Fruit fly (Drosophila melanogaster): Measurements from ENCODE around the gene Ctps.
A peak's percentile ranks its signal among the peaks of the same experiment; 100 is the strongest.

Ctps gene

dm6 chr3L:15125077-15125652 lies 27.5 kb downstream of the Ctps start, which contains the start of gene CG16959 (continued):
- TF ChIP-seq CG1602 (GFP tag; optimal IDR thresholded peaks at IDR 0.05) = no peak
- TF ChIP-seq CG12391 (tag; optimal IDR thresholded peaks at IDR 0.05) = no peak
- no peak for TF ChIP-seq tgo (GFP tag; IDR thresholded peaks at IDR 0.05)
- no peak for TF ChIP-seq CG8478 (optimal IDR thresholded peaks at IDR 0.05)
- TF ChIP-seq jumu (GFP tag; optimal IDR thresholded peaks at IDR 0.05) = no peak
- no peak for TF ChIP-seq CG10543 (GFP tag; optimal IDR thresholded peaks at IDR 0.05)
- no peak for TF ChIP-seq Dip3 (GFP tag; optimal IDR thresholded peaks at IDR 0.05)
- TF ChIP-seq Vsx1 (GFP tag; optimal IDR thresholded peaks at IDR 0.05) = no peak
- peak; percentile 11 for TF ChIP-seq pb (GFP tag; optimal IDR thresholded peaks at IDR 0.05)
- TF ChIP-seq CG34224 (GFP tag; IDR thresholded peaks at IDR 0.05; ENCODE audit: partially characterized antibody) = peak; percentile 30; the same call in 1 of the 3 replicates
- TF ChIP-seq Med (GFP tag) = no peak
- no peak for TF ChIP-seq eyg (GFP tag; optimal IDR thresholded peaks at IDR 0.05)
- no peak for TF ChIP-seq Xrp1 (GFP tag; IDR thresholded peaks at IDR 0.05)
- TF ChIP-seq klu (GFP tag; IDR thresholded peaks at IDR 0.05) = no peak
- no peak for TF ChIP-seq Ets65A (GFP tag)
- no peak for TF ChIP-seq Bteb2 (GFP tag; optimal IDR thresholded peaks at IDR 0.05)
- TF ChIP-seq CG14050 (GFP tag; IDR thresholded peaks at IDR 0.05) = no peak
- no peak for TF ChIP-seq sima (GFP tag; optimal IDR thresholded peaks at IDR 0.05)
- no peak for TF ChIP-seq fru (optimal IDR thresholded peaks at IDR 0.05)
- TF ChIP-seq CG7839 (tag; optimal IDR thresholded peaks at IDR 0.05) = no peak
- 0 out of 2 replicates have a peak, but pooled peaks have one; percentile 2 for TF ChIP-seq NFAT (GFP tag; IDR thresholded peaks at IDR 0.05)
- no peak for TF ChIP-seq tna (GFP tag; IDR thresholded peaks at IDR 0.05; ENCODE audit: partially characterized antibody)
- 0 out of 3 replicates have a peak, but pooled peaks have one; percentile 35 for TF ChIP-seq Opbp (GFP tag; IDR thresholded peaks at IDR 0.05; ENCODE audit: partially characterized antibody)
- TF ChIP-seq CG2129 (GFP tag; IDR thresholded peaks at IDR 0.05; ENCODE audit: partially characterized antibody) = no peak
- no peak for TF ChIP-seq ems (GFP tag; optimal IDR thresholded peaks at IDR 0.05)
- no peak for TF ChIP-seq HHEX (GFP tag; optimal IDR thresholded peaks at IDR 0.05)
- TF ChIP-seq hkb (optimal IDR thresholded peaks at IDR 0.05) = no peak
- TF ChIP-seq hkb (GFP tag; IDR thresholded peaks at IDR 0.05) = no peak

dm6 chr3L:15125717-15126116 lies 28.0 kb downstream of the Ctps start:
- TF ChIP-seq CG18476 (GFP tag; optimal IDR thresholded peaks at IDR 0.05) = no peak
- peak in 1 of 3 experiments; percentile 24 for TF ChIP-seq lola (GFP tag; optimal IDR thresholded peaks at IDR 0.05)
- TF ChIP-seq Hr78 (GFP tag; optimal IDR thresholded peaks at IDR 0.05) = peak in 1 of 2 experiments; percentile 0
- TF ChIP-seq dmrt11E (tag; optimal IDR thresholded peaks at IDR 0.05) = peak; percentile 2
- TF ChIP-seq sens (GFP tag) = peak; percentile 82

dm6 chr3L:15131278-15131677 lies 33.6 kb downstream of the Ctps start, which contains the start of gene CG13457:
Gene CG13457 (minus strand): TSS chr3L:15131378.
- TF ChIP-seq schlank (tag; optimal IDR thresholded peaks at IDR 0.05) = no peak
- no peak for TF ChIP-seq CG12219 (GFP tag; optimal IDR thresholded peaks at IDR 0.05)

Measured in whole organism, embryonic.